Worm (Caenorhabditis elegans): ENCODE data around the gene Y52D5A.2.

DNA sequence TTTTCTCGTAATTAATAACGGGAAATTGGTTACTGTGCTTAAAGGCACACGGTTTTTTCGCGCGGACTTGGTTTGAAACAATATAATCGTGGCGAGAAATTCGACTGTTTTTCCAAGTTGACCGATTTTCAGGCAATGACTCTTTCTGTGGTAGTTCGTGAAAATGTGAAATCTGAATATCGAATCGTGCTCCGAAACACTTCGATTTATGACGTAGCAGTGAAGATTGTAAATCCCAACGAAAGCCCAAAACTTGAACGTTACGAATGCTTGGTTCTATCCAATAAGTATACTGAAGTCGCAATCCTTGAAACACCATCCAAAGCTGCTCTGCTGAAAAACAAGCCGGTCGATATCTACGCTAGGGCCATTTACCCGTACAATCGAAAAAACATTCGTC, 29.8 kb upstream of the Y52D5A.2 start:
- TF ChIP-seq B0261.1 (tag; optimal IDR thresholded peaks at IDR 0.05) (no peak), mxl-1 (tag; optimal IDR thresholded peaks at IDR 0.05) (no peak)

All from whole organism, young adult.